Worm (Caenorhabditis elegans): ENCODE results near the gene ncx-2.

- TF ChIP-seq egl-27 (tag; optimal IDR thresholded peaks at IDR 0.05) = no peak
- no peak for TF ChIP-seq ztf-11 (tag; optimal IDR thresholded peaks at IDR 0.05)
- no peak for TF ChIP-seq skn-1 (tag; optimal IDR thresholded peaks at IDR 0.05)
- no peak for TF ChIP-seq gmeb-1 (tag; optimal IDR thresholded peaks at IDR 0.05)
- no peak for TF ChIP-seq ama-1 (optimal IDR thresholded peaks at IDR 0.05)
Observed at ce11 chrV:5275426-5276007, 28.0 kb upstream of the ncx-2 start.

Data from whole organism, L2 larva.